Worm (Caenorhabditis elegans): ENCODE data around the gene cyp-13A1.

cyp-13A1 gene

ce11 chrII:9764696-9765095 lies 17.1 kb downstream of the cyp-13A1 start:
- peak; percentile 62 for TF ChIP-seq unc-55 (GFP tag; optimal IDR thresholded peaks at IDR 0.05)
- no peak for TF ChIP-seq ceh-22 (tag; optimal IDR thresholded peaks at IDR 0.05)

- TF ChIP-seq ceh-14 (tag; optimal IDR thresholded peaks at IDR 0.05) (no peak), F13H6.1 (tag; optimal IDR thresholded peaks at IDR 0.05) (no peak), ceh-31 (tag; optimal IDR thresholded peaks at IDR 0.05) (no peak), unc-55 (GFP tag; optimal IDR thresholded peaks at IDR 0.05) (no peak), elt-2 (tag; optimal IDR thresholded peaks at IDR 0.05) (no peak), nhr-11 (tag; optimal IDR thresholded peaks at IDR 0.05) (no peak), eyg-1 (tag; optimal IDR thresholded peaks at IDR 0.05) (no peak), tbx-2 (tag; optimal IDR thresholded peaks at IDR 0.05) (no peak), ceh-2 (tag; optimal IDR thresholded peaks at IDR 0.05) (no peak), sox-2 (GFP tag; IDR thresholded peaks at IDR 0.05) (no peak), unc-3 (GFP tag; conservative IDR thresholded peaks at IDR 0.05) (no peak), unc-3 (tag; optimal IDR thresholded peaks at IDR 0.05) (no peak), pha-4 (tag; optimal IDR thresholded peaks at IDR 0.05) (no peak), nhr-232 (tag; optimal IDR thresholded peaks at IDR 0.05) (no peak), unc-86 (tag; optimal IDR thresholded peaks at IDR 0.05) (no peak), ceh-30 (tag; optimal IDR thresholded peaks at IDR 0.05) (no peak), C08G9.2 (tag; optimal IDR thresholded peaks at IDR 0.05) (no peak)
These were observed 22.4 kb downstream of the cyp-13A1 start for ce11 chrII:9759382-9759781.

- TF ChIP-seq npax-4 (tag; optimal IDR thresholded peaks at IDR 0.05) (no peak), pqm-1 (tag; optimal IDR thresholded peaks at IDR 0.05) (no peak), syd-9 (tag; optimal IDR thresholded peaks at IDR 0.05) (no peak), lin-11 (tag; optimal IDR thresholded peaks at IDR 0.05) (no peak), tbx-7 (tag; optimal IDR thresholded peaks at IDR 0.05) (no peak), ceh-2 (tag; optimal IDR thresholded peaks at IDR 0.05) (no peak), unc-55 (GFP tag; optimal IDR thresholded peaks at IDR 0.05) (no peak), K09A11.1 (tag; optimal IDR thresholded peaks at IDR 0.05; ENCODE audit: insufficient read depth) (no peak), rnt-1 (tag; optimal IDR thresholded peaks at IDR 0.05) (peak; percentile 23), nhr-11 (tag; optimal IDR thresholded peaks at IDR 0.05) (peak; percentile 87), unc-86 (tag; optimal IDR thresholded peaks at IDR 0.05) (no peak), fax-1 (tag; optimal IDR thresholded peaks at IDR 0.05) (no peak), pax-1 (tag; optimal IDR thresholded peaks at IDR 0.05) (no peak), ceh-18 (tag; optimal IDR thresholded peaks at IDR 0.05) (peak; percentile 77), ceh-48 (tag; optimal IDR thresholded peaks at IDR 0.05) (no peak), Y22D7AL.16 (tag; optimal IDR thresholded peaks at IDR 0.05) (no peak), elt-2 (tag; optimal IDR thresholded peaks at IDR 0.05) (no peak)
These were observed 24.0 kb downstream of the cyp-13A1 start, which contains the start of gene shk-1 for ce11 chrII:9757651-9758282. Gene shk-1 (plus strand): TSS chrII:9758232.

- TF ChIP-seq pha-2 (tag; optimal IDR thresholded peaks at IDR 0.05), result no peak
- no peak for TF ChIP-seq dve-1 (tag; optimal IDR thresholded peaks at IDR 0.05)
These were observed 26.4 kb downstream of the cyp-13A1 start for ce11 chrII:9755425-9755824.

- no peak for TF ChIP-seq pha-4 (tag; optimal IDR thresholded peaks at IDR 0.05)
- no peak for TF ChIP-seq lin-11 (tag; optimal IDR thresholded peaks at IDR 0.05)
- TF ChIP-seq ceh-9 (tag; optimal IDR thresholded peaks at IDR 0.05), result no peak
- TF ChIP-seq sox-2 (GFP tag; IDR thresholded peaks at IDR 0.05), result no peak
- TF ChIP-seq hlh-6 (tag; optimal IDR thresholded peaks at IDR 0.05), result no peak
- TF ChIP-seq ceh-45 (GFP tag; IDR thresholded peaks at IDR 0.05), result no peak
- TF ChIP-seq madf-2 (tag; optimal IDR thresholded peaks at IDR 0.05), result no peak
- TF ChIP-seq nhr-11 (tag; optimal IDR thresholded peaks at IDR 0.05), result no peak
- no peak for TF ChIP-seq unc-86 (tag; optimal IDR thresholded peaks at IDR 0.05)
- TF ChIP-seq unc-42 (tag; optimal IDR thresholded peaks at IDR 0.05), result no peak
- no peak for TF ChIP-seq fkh-6 (tag; optimal IDR thresholded peaks at IDR 0.05)
- no peak for TF ChIP-seq hlh-30 (tag; optimal IDR thresholded peaks at IDR 0.05; ENCODE audit: insufficient read depth)
- TF ChIP-seq ztf-16 (tag; optimal IDR thresholded peaks at IDR 0.05), result no peak
- TF ChIP-seq elt-4 (tag; optimal IDR thresholded peaks at IDR 0.05), result no peak
- TF ChIP-seq npax-4 (tag; optimal IDR thresholded peaks at IDR 0.05), result no peak
- no peak for TF ChIP-seq ceh-2 (tag; optimal IDR thresholded peaks at IDR 0.05)
- no peak for TF ChIP-seq zip-5 (tag; optimal IDR thresholded peaks at IDR 0.05)
- no peak for TF ChIP-seq nfya-1 (tag; optimal IDR thresholded peaks at IDR 0.05)
- TF ChIP-seq mec-3 (tag; optimal IDR thresholded peaks at IDR 0.05; ENCODE audit: borderline replicate concordance), result no peak
These were observed 28.1 kb downstream of the cyp-13A1 start, which contains the start of gene ZK1321.1 for ce11 chrII:9753730-9754129. Gene ZK1321.1 (plus strand): TSS chrII:9754030.
